Worm (Caenorhabditis elegans) whole organism, L4 larva: ENCODE measurements around the gene C11D2.4.

Source experiments
- T20F7.1 ChIP-seq: fragments of 200-800 bp; sonication (Bioruptor generic); optimal IDR thresholded peaks from 2 replicates; lab custom pipeline; 2018; ENCODE audit warnings: mild to moderate bottlenecking, missing genetic modification characterization, missing compliant biosample characterization
- Y5F2A.4 ChIP-seq: fragments of 200-800 bp; sonication (Bioruptor generic); optimal IDR thresholded peaks from 2 replicates; lab custom pipeline; 2018; ENCODE audit warnings: mild to moderate bottlenecking, missing genetic modification characterization, missing compliant biosample characterization
- ZK546.5 ChIP-seq, 2 experiments: sonication (generic microtip); optimal IDR thresholded peaks; 2 replicates each; lab custom pipeline; 2017; ENCODE audit warnings: missing biosample characterization in 2 of 2, missing genetic modification characterization in 2 of 2
- aha-1 ChIP-seq: fragments of 150-350 bp; peaks from one replicate; lab custom pipeline; 2014; ENCODE audit warnings: missing biosample characterization, missing genetic modification characterization
- ceh-20 ChIP-seq: fragments of 200-800 bp; sonication (Bioruptor generic); IDR thresholded peaks from 2 replicates; pipeline ENCODE4 v1.3.6; 2022; ENCODE audit warnings: missing genetic modification reagents, missing genetic modification characterization, missing compliant biosample characterization
- ceh-28 ChIP-seq: fragments of 150-350 bp; optimal IDR thresholded peaks from 2 replicates; lab custom pipeline; 2014; ENCODE audit warnings: missing biosample characterization, missing genetic modification reagents, missing genetic modification characterization
- ceh-82 ChIP-seq: sonication (generic microtip); optimal IDR thresholded peaks from 2 replicates; lab custom pipeline; 2017; ENCODE audit warnings: missing biosample characterization, missing genetic modification characterization
- cey-2 ChIP-seq: sonication (generic microtip); optimal IDR thresholded peaks from 3 replicates; lab custom pipeline; 2017; ENCODE audit warnings: missing genetic modification characterization, mild to moderate bottlenecking, missing compliant biosample characterization, antibody characterized with exemption, borderline replicate concordance; ENCODE audit not compliant: insufficient read depth
- daf-12 ChIP-seq: fragments of 150-350 bp; optimal IDR thresholded peaks from 2 replicates; lab custom pipeline; 2014; ENCODE audit warnings: missing biosample characterization, missing genetic modification reagents, missing genetic modification characterization
- daf-16 ChIP-seq, 3 experiments: sonication (generic microtip); optimal IDR thresholded peaks; 2 replicates each; lab custom pipeline; 2016 to 2017; ENCODE audit warnings: missing genetic modification characterization in 3 of 3, missing genetic modification reagents in 3 of 3, mild to moderate bottlenecking in 2 of 3, missing compliant biosample characterization in 2 of 3, missing biosample characterization in 1 of 3, moderate library complexity in 1 of 3
- daf-19 ChIP-seq: fragments of 200-800 bp; sonication (Bioruptor generic); conservative IDR thresholded peaks from 2 replicates; pipeline ENCODE4 v1.3.6; 2022; ENCODE audit warnings: missing genetic modification characterization, missing compliant biosample characterization
- dpl-1 ChIP-seq: fragments of 150-350 bp; optimal IDR thresholded peaks from 2 replicates; lab custom pipeline; 2014; ENCODE audit warnings: missing biosample characterization, missing genetic modification reagents, missing genetic modification characterization
- egl-27 ChIP-seq: sonication (generic microtip); optimal IDR thresholded peaks from 3 replicates; lab custom pipeline; 2017; ENCODE audit warnings: missing biosample characterization, missing genetic modification reagents, missing genetic modification characterization
- egl-43 ChIP-seq: fragments of 200-800 bp; sonication (Bioruptor generic); IDR thresholded peaks from 2 replicates; pipeline ENCODE4 v1.3.6; 2022; ENCODE audit warnings: missing genetic modification reagents, missing genetic modification characterization, missing compliant biosample characterization
- fkh-10 ChIP-seq: fragments of 150-350 bp; optimal IDR thresholded peaks from 2 replicates; lab custom pipeline; 2014; ENCODE audit warnings: missing biosample characterization, missing genetic modification reagents, missing genetic modification characterization
- hif-1 ChIP-seq, 2 experiments: sonication (generic microtip); optimal IDR thresholded peaks; 2 replicates each; lab custom pipeline; 2016 to 2017; ENCODE audit warnings: missing compliant biosample characterization in 2 of 2, missing genetic modification characterization in 2 of 2, missing genetic modification reagents in 2 of 2, missing genotype in 2 of 2, mild to moderate bottlenecking in 1 of 2
- hlh-11 ChIP-seq: fragments of 200-800 bp; sonication (Bioruptor generic); optimal IDR thresholded peaks from 2 replicates; lab custom pipeline; 2018; ENCODE audit warnings: mild to moderate bottlenecking, missing genetic modification characterization, missing compliant biosample characterization
- hlh-30 ChIP-seq: sonication (generic microtip); optimal IDR thresholded peaks from 2 replicates; lab custom pipeline; 2017; ENCODE audit warnings: antibody characterized with exemption, mild to moderate bottlenecking, missing genetic modification characterization, missing compliant biosample characterization; ENCODE audit not compliant: insufficient read depth
- jun-1 ChIP-seq: fragments of 150-350 bp; optimal IDR thresholded peaks from 2 replicates; lab custom pipeline; 2014; ENCODE audit warnings: missing biosample characterization, missing genetic modification reagents, missing genetic modification characterization
- lin-29 ChIP-seq: fragments of 200-800 bp; sonication (Bioruptor generic); IDR thresholded peaks from 2 replicates; pipeline ENCODE4 v1.3.6; 2022; ENCODE audit warnings: missing genetic modification reagents, missing genetic modification characterization, missing compliant biosample characterization
- lin-38 ChIP-seq: fragments of 200-800 bp; sonication (Bioruptor generic); IDR thresholded peaks from 2 replicates; pipeline ENCODE4 v1.3.6; 2022; ENCODE audit warnings: missing genetic modification reagents, missing genetic modification characterization, missing compliant biosample characterization
- lin-39 ChIP-seq: fragments of 150-350 bp; optimal IDR thresholded peaks from 2 replicates; lab custom pipeline; 2014; ENCODE audit warnings: missing biosample characterization, missing genetic modification reagents, missing genetic modification characterization
- lsy-2 ChIP-seq, 2 experiments: fragments of 150-350 bp in 1 of 2; sonication (generic microtip) in 1 of 2; optimal IDR thresholded peaks; 2 replicates each; lab custom pipeline; 2014 to 2017; ENCODE audit warnings: missing biosample characterization in 2 of 2, missing genetic modification characterization in 2 of 2
- mdl-1 ChIP-seq, 2 experiments: fragments of 150-350 bp in 1 of 2; sonication (generic microtip) in 1 of 2; optimal IDR thresholded peaks; 2 replicates each; lab custom pipeline; 2014 to 2017; ENCODE audit warnings: missing biosample characterization in 2 of 2, missing genetic modification characterization in 2 of 2
- mep-1 ChIP-seq: fragments of 150-350 bp; sonication (generic microtip); optimal IDR thresholded peaks from 3 replicates; lab custom pipeline; 2014; ENCODE audit warnings: missing biosample characterization, missing genetic modification characterization
- mxl-3 ChIP-seq: fragments of 200-800 bp; sonication (Bioruptor generic); optimal IDR thresholded peaks from 2 replicates; lab custom pipeline; 2018; ENCODE audit warnings: mild to moderate bottlenecking, missing genetic modification characterization, missing compliant biosample characterization
- nhr-102 ChIP-seq: sonication (generic microtip); optimal IDR thresholded peaks from 2 replicates; lab custom pipeline; 2016; ENCODE audit warnings: mild to moderate bottlenecking, missing genetic modification characterization, moderate library complexity, missing compliant biosample characterization
- nhr-11 ChIP-seq: fragments of 150-350 bp; optimal IDR thresholded peaks from 2 replicates; lab custom pipeline; 2014; ENCODE audit warnings: missing biosample characterization, missing genetic modification characterization
- nhr-111 ChIP-seq: fragments of 200-800 bp; sonication (Bioruptor generic); optimal IDR thresholded peaks from 2 replicates; lab custom pipeline; 2018; ENCODE audit warnings: mild to moderate bottlenecking, missing genetic modification characterization, missing compliant biosample characterization
- nhr-25 ChIP-seq: sonication (generic microtip); optimal IDR thresholded peaks from 2 replicates; lab custom pipeline; 2017; ENCODE audit warnings: missing genetic modification characterization, mild to moderate bottlenecking, missing compliant biosample characterization, antibody characterized with exemption, moderate library complexity, borderline replicate concordance; ENCODE audit not compliant: insufficient read depth
- nhr-41 ChIP-seq: fragments of 200-800 bp; sonication (Bioruptor generic); IDR thresholded peaks from 2 replicates; pipeline ENCODE4 v1.3.6; 2022; ENCODE audit warnings: missing genetic modification reagents, missing genetic modification characterization, missing compliant biosample characterization
- nhr-42 ChIP-seq: fragments of 200-800 bp; sonication (Bioruptor generic); IDR thresholded peaks from 2 replicates; pipeline ENCODE4 v1.3.6; 2022; ENCODE audit warnings: missing genetic modification characterization, missing compliant biosample characterization
- nhr-6 ChIP-seq: fragments of 150-350 bp; optimal IDR thresholded peaks from 2 replicates; lab custom pipeline; 2014; ENCODE audit warnings: missing biosample characterization, missing genetic modification characterization
- nhr-77 ChIP-seq: fragments of 150-350 bp; optimal IDR thresholded peaks from 2 replicates; lab custom pipeline; 2014; ENCODE audit warnings: missing biosample characterization, missing genetic modification characterization
- pha-4 ChIP-seq, 2 experiments: fragments of 150-350 bp in 1 of 2; fragments of 200-800 bp in 1 of 2; sonication (Bioruptor generic) in 1 of 2; IDR thresholded peaks in 1 of 2; optimal IDR thresholded peaks in 1 of 2; 2 replicates each; pipeline versions ENCODE4 v1.3.6 to Lab custom; 2014 to 2022; ENCODE audit warnings: missing genetic modification characterization in 2 of 2, missing genetic modification reagents in 2 of 2, missing biosample characterization in 1 of 2, missing compliant biosample characterization in 1 of 2
- php-3 ChIP-seq: fragments of 200-800 bp; sonication (Bioruptor generic); IDR thresholded peaks from 2 replicates; pipeline ENCODE4 v1.3.6; 2022; ENCODE audit warnings: missing genetic modification reagents, missing genetic modification characterization, missing compliant biosample characterization
- pqm-1 ChIP-seq: sonication (generic microtip); optimal IDR thresholded peaks from 2 replicates; lab custom pipeline; 2017; ENCODE audit warnings: missing biosample characterization, missing genetic modification characterization
- rbr-2 ChIP-seq: sonication (generic microtip); optimal IDR thresholded peaks from 2 replicates; lab custom pipeline; 2016; ENCODE audit warnings: missing genotype, missing genetic modification characterization, missing compliant biosample characterization
- saeg-2 ChIP-seq: fragments of 200-800 bp; sonication (Bioruptor generic); IDR thresholded peaks from 2 replicates; pipeline ENCODE4 v1.3.6; 2022; ENCODE audit warnings: missing genetic modification reagents, missing genetic modification characterization, missing compliant biosample characterization
- snpc-1.2 ChIP-seq: fragments of 200-800 bp; sonication (Bioruptor generic); IDR thresholded peaks from 2 replicates; pipeline ENCODE4 v1.3.6; 2022; ENCODE audit warnings: missing genetic modification reagents, missing genetic modification characterization, missing compliant biosample characterization
- spr-1 ChIP-seq: sonication (generic microtip); optimal IDR thresholded peaks from 2 replicates; lab custom pipeline; 2016; ENCODE audit warnings: mild to moderate bottlenecking, missing genetic modification characterization, missing compliant biosample characterization
- unc-62 ChIP-seq, 3 experiments: fragments of 150-350 bp in 1 of 3; sonication (generic microtip); optimal IDR thresholded peaks in 2 of 3; peaks in 1 of 3; 1 replicate in 1 of 3; 2 replicates in 2 of 3; lab custom pipeline; 2014 to 2017; ENCODE audit warnings: missing biosample characterization in 3 of 3, missing genetic modification characterization in 3 of 3, missing genetic modification reagents in 3 of 3, missing genotype in 1 of 3
- zfp-3 ChIP-seq: fragments of 200-800 bp; sonication (Bioruptor generic); conservative IDR thresholded peaks from 2 replicates; pipeline ENCODE4 v1.3.6; 2022; ENCODE audit warnings: missing genetic modification reagents, missing genetic modification characterization, missing compliant biosample characterization
- zip-11 ChIP-seq: fragments of 200-800 bp; sonication (Bioruptor generic); IDR thresholded peaks from 2 replicates; pipeline ENCODE4 v1.3.6; 2022; ENCODE audit warnings: missing genetic modification characterization, missing compliant biosample characterization
- ztf-7 ChIP-seq: fragments of 150-350 bp; optimal IDR thresholded peaks from 2 replicates; lab custom pipeline; 2014; ENCODE audit warnings: missing biosample characterization, missing genetic modification characterization

The C11D2.4 gene

DNA sequence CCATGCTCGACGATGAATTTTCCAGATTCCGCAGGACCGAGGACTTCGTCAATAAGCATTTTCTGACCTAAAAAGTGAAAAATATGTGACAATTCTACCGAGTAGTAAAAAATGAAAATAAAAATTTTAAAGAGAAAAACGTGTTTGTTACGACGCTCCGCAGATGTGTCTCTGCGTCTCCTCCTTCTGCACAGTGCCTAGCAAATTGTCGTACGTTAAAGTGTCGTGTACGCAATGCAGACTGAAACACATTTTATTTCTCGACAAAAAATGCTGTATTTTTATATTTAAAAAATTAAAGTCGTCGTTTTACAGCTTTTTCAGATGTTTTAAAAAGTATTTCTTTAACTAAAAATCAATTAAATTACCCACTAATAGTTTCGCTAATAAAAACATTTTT, at the start of gene C11D2.4:
C11D2.4 (minus strand) TSS at position 128 of the 400 bp plus-strand sequence.
- TF ChIP-seq mxl-3 (no peak), lin-39 (tag; lab: Kevin White, UChicago) (no peak), nhr-6 (tag; lab: Kevin White, UChicago) (no peak), rbr-2 (tag; lab: Kevin White, UChicago) (peak; percentile 24), egl-27 (tag; lab: Kevin White, UChicago) (no peak), unc-62 (GFP tag; optimal IDR thresholded peaks at IDR 0.05 in 1 of 2; lab: Kevin White, UChicago) (peak in 1 of 2 experiments; percentile 63), unc-62 (tag; optimal IDR thresholded peaks at IDR 0.05; lab: Kevin White, UChicago) (no peak), nhr-41 (GFP tag; lab: Robert Waterston, UW) (no peak), ZK546.5 (tag; optimal IDR thresholded peaks at IDR 0.05; lab: Kevin White, UChicago) (no peak), hlh-30 (no peak), lin-38 (peak; percentile 43; the same call in 1 of the 2 replicates), snpc-1.2 (GFP tag; lab: Robert Waterston, UW) (peak; percentile 86), nhr-111 (GFP tag; lab: Kevin White, UChicago) (no peak), cey-2 (tag; lab: Kevin White, UChicago) (no peak), Y5F2A.4 (GFP tag; lab: Kevin White, UChicago) (no peak), nhr-11 (tag; lab: Kevin White, UChicago) (no peak), zfp-3 (GFP tag; lab: Robert Waterston, UW) (no peak), aha-1 (tag; lab: Kevin White, UChicago) (no peak), daf-12 (tag; lab: Kevin White, UChicago) (no peak), dpl-1 (GFP tag; lab: Kevin White, UChicago) (peak; percentile 65), T20F7.1 (GFP tag; lab: Kevin White, UChicago) (peak; percentile 60), daf-16 (GFP tag; optimal IDR thresholded peaks at IDR 0.05; lab: Kevin White, UChicago) (no peak), daf-16 (tag; optimal IDR thresholded peaks at IDR 0.05; lab: Kevin White, UChicago) (peak; percentile 49)

DNA sequence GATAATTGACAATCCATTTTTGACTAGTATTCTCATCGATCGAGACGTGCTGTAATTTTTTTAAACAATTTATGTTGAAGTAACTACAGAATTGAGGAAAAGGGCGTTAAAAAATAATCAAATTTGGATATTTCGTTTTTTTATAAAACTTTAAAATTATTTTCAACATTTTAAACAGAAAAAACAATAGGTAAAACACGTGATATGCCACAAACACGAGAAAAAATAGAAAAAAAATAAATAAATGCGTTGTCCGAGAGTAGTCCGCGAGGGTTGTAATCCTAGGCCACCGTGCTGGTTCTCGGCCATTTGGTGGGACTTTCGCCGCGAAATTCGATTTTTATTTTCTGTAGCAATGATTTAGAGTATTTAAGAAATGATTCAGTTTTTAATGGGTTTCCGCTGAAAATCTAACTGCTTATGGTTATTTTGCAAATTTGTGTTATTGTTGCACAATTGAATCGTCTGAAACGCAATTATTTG, 49.6 kb upstream of the C11D2.4 start, which contains the start of gene C49A9.10:
C49A9.10 (minus strand) TSS at position 51 of the 483 bp plus-strand sequence.
- no peak for TF ChIP-seq egl-27 (tag; lab: Kevin White, UChicago)
- peak; percentile 38 for TF ChIP-seq spr-1
- TF ChIP-seq fkh-10 (GFP tag; lab: Kevin White, UChicago), result peak; percentile 27
- TF ChIP-seq nhr-102, result peak; percentile 74
- 0 out of 2 replicates have a peak, but pooled peaks have one; percentile 43 for TF ChIP-seq pha-4 (GFP tag; IDR thresholded peaks at IDR 0.05; lab: Robert Waterston, UW)
- peak; percentile 36 for TF ChIP-seq pha-4 (tag; optimal IDR thresholded peaks at IDR 0.05; lab: Kevin White, UChicago)
- TF ChIP-seq nhr-25 (tag; lab: Kevin White, UChicago), result no peak
- peak; percentile 76; the same call in 1 of the 2 replicates for TF ChIP-seq lin-38
- TF ChIP-seq ZK546.5 (tag; optimal IDR thresholded peaks at IDR 0.05; lab: Kevin White, UChicago), result no peak
- TF ChIP-seq jun-1 (tag; lab: Kevin White, UChicago), result no peak
- no peak for TF ChIP-seq daf-19 (GFP tag; lab: Robert Waterston, UW)
- no peak for TF ChIP-seq hlh-11 (tag; lab: Kevin White, UChicago)
- no peak for TF ChIP-seq nhr-42 (GFP tag; lab: Robert Waterston, UW)
- peak; percentile 70 for TF ChIP-seq rbr-2 (tag; lab: Kevin White, UChicago)
- peak; percentile 76 for TF ChIP-seq mep-1 (tag; lab: Kevin White, UChicago)
- no peak for TF ChIP-seq mdl-1 (tag; optimal IDR thresholded peaks at IDR 0.05; lab: Kevin White, UChicago)
- TF ChIP-seq lin-29 (GFP tag; lab: Robert Waterston, UW), result no peak
- TF ChIP-seq ceh-28 (tag; lab: Kevin White, UChicago), result no peak
- peak; percentile 55 for TF ChIP-seq ztf-7 (tag; lab: Kevin White, UChicago)
- TF ChIP-seq ceh-20, result no peak; the same call in 1 of the 2 replicates
- peak; percentile 59 for TF ChIP-seq nhr-77 (tag; lab: Kevin White, UChicago)
- TF ChIP-seq lin-39 (tag; lab: Kevin White, UChicago), result no peak
- peak in 1 of 2 experiments; percentile 92 for TF ChIP-seq hif-1 (tag; optimal IDR thresholded peaks at IDR 0.05; lab: Kevin White, UChicago)
- TF ChIP-seq unc-62 (GFP tag; optimal IDR thresholded peaks at IDR 0.05 in 1 of 2; lab: Kevin White, UChicago), result peak in 1 of 2 experiments; percentile 13
- no peak for TF ChIP-seq unc-62 (tag; optimal IDR thresholded peaks at IDR 0.05; lab: Kevin White, UChicago)
- TF ChIP-seq ceh-82 (tag; lab: Kevin White, UChicago), result no peak
- TF ChIP-seq aha-1 (tag; lab: Kevin White, UChicago), result peak; percentile 52
- no peak for TF ChIP-seq pqm-1
- TF ChIP-seq snpc-1.2 (GFP tag; lab: Robert Waterston, UW), result peak; percentile 95
- no peak for TF ChIP-seq saeg-2
- peak in 1 of 2 experiments; percentile 89 for TF ChIP-seq lsy-2 (tag; optimal IDR thresholded peaks at IDR 0.05; lab: Kevin White, UChicago)
- no peak for TF ChIP-seq egl-43 (GFP tag; lab: Robert Waterston, UW)
- no peak for TF ChIP-seq php-3
- TF ChIP-seq nhr-11 (tag; lab: Kevin White, UChicago), result peak; percentile 3
- TF ChIP-seq zip-11 (GFP tag; lab: Robert Waterston, UW), result no peak
